Worm (Caenorhabditis elegans) whole organism, L4 larva: ENCODE data around the gene chil-17.

Source experiments
- D1046.2 ChIP-seq: fragments of 200-800 bp; sonication (Bioruptor generic); IDR thresholded peaks from 2 replicates; pipeline ENCODE4 v1.3.6; 2022; ENCODE audit warnings: missing genetic modification characterization, missing compliant biosample characterization
- F37D6.2 ChIP-seq: sonication (generic microtip); optimal IDR thresholded peaks from 2 replicates; lab custom pipeline; 2016; ENCODE audit warnings: mild to moderate bottlenecking, missing genetic modification characterization, missing compliant biosample characterization
- F44E2.7 ChIP-seq: fragments of 200-800 bp; sonication (Bioruptor generic); IDR thresholded peaks from 2 replicates; pipeline ENCODE4 v2.1.2; 2022; ENCODE audit warnings: missing genetic modification characterization, missing compliant biosample characterization
- F49E8.2 ChIP-seq: sonication (generic microtip); optimal IDR thresholded peaks from 2 replicates; lab custom pipeline; 2016; ENCODE audit warnings: missing compliant biosample characterization, mild to moderate bottlenecking, missing genetic modification characterization, borderline replicate concordance
- T26A8.4 ChIP-seq: fragments of 200-800 bp; sonication (Bioruptor generic); IDR thresholded peaks from 2 replicates; pipeline ENCODE4 v1.3.6; 2022; ENCODE audit warnings: missing genetic modification characterization, missing compliant biosample characterization
- Y75B8A.6 ChIP-seq: fragments of 200-800 bp; sonication (Bioruptor generic); IDR thresholded peaks from 2 replicates; pipeline ENCODE4 v1.3.6; 2022; ENCODE audit warnings: missing genetic modification reagents, missing genetic modification characterization, missing compliant biosample characterization
- ZK337.2 ChIP-seq: fragments of 200-800 bp; sonication (Bioruptor generic); IDR thresholded peaks from 2 replicates; pipeline ENCODE4 v1.3.6; 2022; ENCODE audit warnings: missing genetic modification reagents, missing genetic modification characterization, missing compliant biosample characterization
- ZK546.5 ChIP-seq, 2 experiments: sonication (generic microtip); optimal IDR thresholded peaks; 2 replicates each; lab custom pipeline; 2017; ENCODE audit warnings: missing biosample characterization in 2 of 2, missing genetic modification characterization in 2 of 2
- aha-1 ChIP-seq: fragments of 150-350 bp; peaks from one replicate; lab custom pipeline; 2014; ENCODE audit warnings: missing biosample characterization, missing genetic modification characterization
- arid-1 ChIP-seq: fragments of 200-800 bp; sonication (Bioruptor generic); conservative IDR thresholded peaks from 2 replicates; pipeline ENCODE4 v1.3.6; 2022; ENCODE audit warnings: missing genetic modification reagents, missing genetic modification characterization, missing compliant biosample characterization
- ceh-20 ChIP-seq: fragments of 200-800 bp; sonication (Bioruptor generic); IDR thresholded peaks from 2 replicates; pipeline ENCODE4 v1.3.6; 2022; ENCODE audit warnings: missing genetic modification reagents, missing genetic modification characterization, missing compliant biosample characterization
- ceh-28 ChIP-seq: fragments of 150-350 bp; optimal IDR thresholded peaks from 2 replicates; lab custom pipeline; 2014; ENCODE audit warnings: missing biosample characterization, missing genetic modification reagents, missing genetic modification characterization
- ceh-32 ChIP-seq: sonication (generic microtip); optimal IDR thresholded peaks from 2 replicates; lab custom pipeline; 2016; ENCODE audit warnings: mild to moderate bottlenecking, missing genetic modification characterization, missing compliant biosample characterization; ENCODE audit not compliant: poor library complexity
- ceh-62 ChIP-seq: sonication (generic microtip); optimal IDR thresholded peaks from 2 replicates; lab custom pipeline; 2017; ENCODE audit warnings: missing biosample characterization, missing genetic modification characterization
- cey-2 ChIP-seq: sonication (generic microtip); optimal IDR thresholded peaks from 3 replicates; lab custom pipeline; 2017; ENCODE audit warnings: missing genetic modification characterization, mild to moderate bottlenecking, missing compliant biosample characterization, antibody characterized with exemption, borderline replicate concordance; ENCODE audit not compliant: insufficient read depth
- ctbp-1 ChIP-seq: fragments of 200-800 bp; sonication (Bioruptor generic); IDR thresholded peaks from 2 replicates; pipeline ENCODE4 v1.3.6; 2022; ENCODE audit warnings: missing genetic modification reagents, missing genetic modification characterization, missing compliant biosample characterization
- daf-16 ChIP-seq, 3 experiments: sonication (generic microtip); optimal IDR thresholded peaks; 2 replicates each; lab custom pipeline; 2016 to 2017; ENCODE audit warnings: missing genetic modification characterization in 3 of 3, missing genetic modification reagents in 3 of 3, mild to moderate bottlenecking in 2 of 3, missing compliant biosample characterization in 2 of 3, missing biosample characterization in 1 of 3, moderate library complexity in 1 of 3
- dpl-1 ChIP-seq: fragments of 150-350 bp; optimal IDR thresholded peaks from 2 replicates; lab custom pipeline; 2014; ENCODE audit warnings: missing biosample characterization, missing genetic modification reagents, missing genetic modification characterization
- egl-27 ChIP-seq: sonication (generic microtip); optimal IDR thresholded peaks from 3 replicates; lab custom pipeline; 2017; ENCODE audit warnings: missing biosample characterization, missing genetic modification reagents, missing genetic modification characterization
- hlh-11 ChIP-seq: fragments of 200-800 bp; sonication (Bioruptor generic); optimal IDR thresholded peaks from 2 replicates; lab custom pipeline; 2018; ENCODE audit warnings: mild to moderate bottlenecking, missing genetic modification characterization, missing compliant biosample characterization
- hmg-1.1 ChIP-seq: fragments of 200-800 bp; sonication (Bioruptor generic); IDR thresholded peaks from 2 replicates; pipeline ENCODE4 v1.3.6; 2022; ENCODE audit warnings: missing genetic modification reagents, missing genetic modification characterization, missing compliant biosample characterization
- lin-15B ChIP-seq: fragments of 150-350 bp; sonication (generic microtip); optimal IDR thresholded peaks from 3 replicates; lab custom pipeline; 2014; ENCODE audit warnings: missing biosample characterization, missing genetic modification characterization
- lin-39 ChIP-seq: fragments of 150-350 bp; optimal IDR thresholded peaks from 2 replicates; lab custom pipeline; 2014; ENCODE audit warnings: missing biosample characterization, missing genetic modification reagents, missing genetic modification characterization
- lir-3 ChIP-seq: sonication (generic microtip); optimal IDR thresholded peaks from 2 replicates; lab custom pipeline; 2016; ENCODE audit warnings: mild to moderate bottlenecking, missing genetic modification characterization, missing compliant biosample characterization
- madf-5 ChIP-seq, 2 experiments: fragments of 200-800 bp; sonication (Bioruptor generic); IDR thresholded peaks; 2 replicates each; pipeline ENCODE4 v1.3.6; 2022; ENCODE audit warnings: missing compliant biosample characterization in 2 of 2, missing genetic modification characterization in 2 of 2
- madf-9 ChIP-seq: fragments of 200-800 bp; sonication (Bioruptor generic); conservative IDR thresholded peaks from 2 replicates; pipeline ENCODE4 v1.3.6; 2022; ENCODE audit warnings: missing genetic modification reagents, missing genetic modification characterization, missing compliant biosample characterization
- mdl-1 ChIP-seq, 2 experiments: fragments of 150-350 bp in 1 of 2; sonication (generic microtip) in 1 of 2; optimal IDR thresholded peaks; 2 replicates each; lab custom pipeline; 2014 to 2017; ENCODE audit warnings: missing biosample characterization in 2 of 2, missing genetic modification characterization in 2 of 2
- mes-2 ChIP-seq: sonication (generic microtip); optimal IDR thresholded peaks from 2 replicates; lab custom pipeline; 2016; ENCODE audit warnings: missing genotype, mild to moderate bottlenecking, missing genetic modification characterization, missing compliant biosample characterization; ENCODE audit not compliant: poor library complexity, severe bottlenecking
- mxl-2 ChIP-seq: fragments of 200-800 bp; sonication (Bioruptor generic); conservative IDR thresholded peaks from 2 replicates; pipeline ENCODE4 v1.3.6; 2022; ENCODE audit warnings: missing genetic modification reagents, missing genetic modification characterization, missing compliant biosample characterization
- mxl-3 ChIP-seq: fragments of 200-800 bp; sonication (Bioruptor generic); optimal IDR thresholded peaks from 2 replicates; lab custom pipeline; 2018; ENCODE audit warnings: mild to moderate bottlenecking, missing genetic modification characterization, missing compliant biosample characterization
- nhr-11 ChIP-seq: fragments of 150-350 bp; optimal IDR thresholded peaks from 2 replicates; lab custom pipeline; 2014; ENCODE audit warnings: missing biosample characterization, missing genetic modification characterization
- nhr-237 ChIP-seq: sonication (generic microtip); optimal IDR thresholded peaks from 2 replicates; lab custom pipeline; 2017; ENCODE audit warnings: missing biosample characterization, missing genetic modification characterization
- nhr-28 ChIP-seq: fragments of 150-350 bp; optimal IDR thresholded peaks from 2 replicates; lab custom pipeline; 2014; ENCODE audit warnings: missing biosample characterization, missing genetic modification characterization
- nhr-42 ChIP-seq: fragments of 200-800 bp; sonication (Bioruptor generic); IDR thresholded peaks from 2 replicates; pipeline ENCODE4 v1.3.6; 2022; ENCODE audit warnings: missing genetic modification characterization, missing compliant biosample characterization
- nhr-6 ChIP-seq: fragments of 150-350 bp; optimal IDR thresholded peaks from 2 replicates; lab custom pipeline; 2014; ENCODE audit warnings: missing biosample characterization, missing genetic modification characterization
- pha-4 ChIP-seq, 2 experiments: fragments of 150-350 bp in 1 of 2; fragments of 200-800 bp in 1 of 2; sonication (Bioruptor generic) in 1 of 2; IDR thresholded peaks in 1 of 2; optimal IDR thresholded peaks in 1 of 2; 2 replicates each; pipeline versions ENCODE4 v1.3.6 to Lab custom; 2014 to 2022; ENCODE audit warnings: missing genetic modification characterization in 2 of 2, missing genetic modification reagents in 2 of 2, missing biosample characterization in 1 of 2, missing compliant biosample characterization in 1 of 2
- php-3 ChIP-seq: fragments of 200-800 bp; sonication (Bioruptor generic); IDR thresholded peaks from 2 replicates; pipeline ENCODE4 v1.3.6; 2022; ENCODE audit warnings: missing genetic modification reagents, missing genetic modification characterization, missing compliant biosample characterization
- skn-1 ChIP-seq: fragments of 150-350 bp; optimal IDR thresholded peaks from 2 replicates; lab custom pipeline; 2014; ENCODE audit warnings: missing biosample characterization, missing genetic modification characterization
- spr-3 ChIP-seq: fragments of 200-800 bp; sonication (Bioruptor generic); optimal IDR thresholded peaks from 2 replicates; lab custom pipeline; 2018; ENCODE audit warnings: mild to moderate bottlenecking, missing genetic modification characterization, missing compliant biosample characterization
- tag-97 ChIP-seq: fragments of 200-800 bp; sonication (Bioruptor generic); IDR thresholded peaks from 2 replicates; pipeline ENCODE4 v1.3.6; 2022; ENCODE audit warnings: missing genetic modification characterization, missing compliant biosample characterization
- tra-1 ChIP-seq: fragments of 200-800 bp; sonication (Bioruptor generic); IDR thresholded peaks from 2 replicates; pipeline ENCODE4 v1.3.6; 2022; ENCODE audit warnings: missing genetic modification reagents, missing genetic modification characterization, missing compliant biosample characterization
- unc-62 ChIP-seq, 3 experiments: fragments of 150-350 bp in 1 of 3; sonication (generic microtip); optimal IDR thresholded peaks in 2 of 3; peaks in 1 of 3; 1 replicate in 1 of 3; 2 replicates in 2 of 3; lab custom pipeline; 2014 to 2017; ENCODE audit warnings: missing biosample characterization in 3 of 3, missing genetic modification characterization in 3 of 3, missing genetic modification reagents in 3 of 3, missing genotype in 1 of 3
- zag-1 ChIP-seq: fragments of 150-350 bp; optimal IDR thresholded peaks from 2 replicates; lab custom pipeline; 2014; ENCODE audit warnings: missing biosample characterization, missing genetic modification characterization
- zfp-3 ChIP-seq: fragments of 200-800 bp; sonication (Bioruptor generic); conservative IDR thresholded peaks from 2 replicates; pipeline ENCODE4 v1.3.6; 2022; ENCODE audit warnings: missing genetic modification reagents, missing genetic modification characterization, missing compliant biosample characterization
- zip-2 ChIP-seq: fragments of 150-350 bp; optimal IDR thresholded peaks from 2 replicates; lab custom pipeline; 2014; ENCODE audit warnings: missing biosample characterization, missing genetic modification characterization
- ztf-11 ChIP-seq: fragments of 150-350 bp; optimal IDR thresholded peaks from 2 replicates; lab custom pipeline; 2014; ENCODE audit warnings: missing biosample characterization, missing genetic modification characterization

Gene chil-17

ce11 chrII:9487337-9487950 is 47.5 kb upstream of the chil-17 start, which contains the start of gene T19H5.4 (continued):
- TF ChIP-seq lin-15B (tag; lab: Kevin White, UChicago) (no peak), skn-1 (tag; lab: Kevin White, UChicago) (no peak), ceh-20 (peak; percentile 65; the same call in 1 of the 2 replicates), ceh-62 (tag; lab: Kevin White, UChicago) (no peak), php-3 (peak; percentile 38; the same call in 1 of the 2 replicates), nhr-6 (tag; lab: Kevin White, UChicago) (no peak), mxl-3 (GFP tag; lab: Kevin White, UChicago) (peak; percentile 96), madf-5 (GFP tag; IDR thresholded peaks at IDR 0.05; lab: Robert Waterston, UW) (no peak), ztf-11 (tag; lab: Kevin White, UChicago) (no peak), nhr-42 (GFP tag; lab: Robert Waterston, UW) (no peak), ceh-32 (no peak), dpl-1 (GFP tag; lab: Kevin White, UChicago) (no peak), zag-1 (tag; lab: Kevin White, UChicago) (no peak), nhr-237 (tag; lab: Kevin White, UChicago) (no peak), tag-97 (no peak), cey-2 (tag; lab: Kevin White, UChicago) (no peak), nhr-28 (tag; lab: Kevin White, UChicago) (peak; percentile 78), spr-3 (GFP tag; lab: Kevin White, UChicago) (no peak), ctbp-1 (peak; percentile 52; the same call in 1 of the 2 replicates)
- TF ChIP-seq, all 104 proteins: peak for 39

DNA sequence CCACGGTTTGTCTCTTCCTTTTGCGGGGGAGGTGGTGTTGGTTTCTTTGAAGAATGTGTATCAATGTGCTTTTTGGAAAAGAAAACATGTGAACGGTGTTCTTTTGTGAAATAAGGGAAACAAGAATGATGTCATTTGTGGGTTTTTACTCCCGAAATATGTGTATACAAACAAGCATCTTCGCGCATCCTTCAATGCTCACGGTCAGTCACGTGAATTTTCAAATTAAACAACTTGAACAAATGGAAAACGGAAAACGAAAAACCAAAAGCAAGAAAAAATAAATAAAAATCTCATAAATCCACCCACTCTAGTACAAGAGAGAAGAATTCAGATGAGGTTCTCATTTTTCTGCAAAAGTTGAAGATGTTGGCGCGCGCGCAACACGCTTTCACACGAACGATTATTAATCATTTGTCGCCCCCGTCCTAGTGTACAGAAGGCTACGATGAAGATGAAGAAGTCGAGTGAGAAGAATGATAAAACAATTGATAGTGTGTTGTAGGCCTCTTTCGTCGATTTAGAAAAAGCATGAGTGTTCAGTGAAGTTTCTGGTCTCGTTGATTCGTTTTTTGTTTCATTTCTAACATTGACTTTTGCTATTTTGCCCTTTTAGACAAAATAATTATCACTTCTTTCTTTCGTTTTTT is 45.2 kb upstream of the chil-17 start:
- TF ChIP-seq pha-4 (GFP tag; IDR thresholded peaks at IDR 0.05; lab: Robert Waterston, UW) (no peak), pha-4 (tag; optimal IDR thresholded peaks at IDR 0.05; lab: Kevin White, UChicago) (peak; percentile 38), hlh-11 (tag; lab: Kevin White, UChicago) (peak; percentile 19), nhr-6 (tag; lab: Kevin White, UChicago) (no peak), unc-62 (GFP tag; optimal IDR thresholded peaks at IDR 0.05 in 1 of 2; lab: Kevin White, UChicago) (peak in 1 of 2 experiments; percentile 9), unc-62 (tag; optimal IDR thresholded peaks at IDR 0.05; lab: Kevin White, UChicago) (no peak), T26A8.4 (no peak), Y75B8A.6 (GFP tag; lab: Robert Waterston, UW) (no peak), arid-1 (GFP tag; lab: Robert Waterston, UW) (no peak), nhr-237 (tag; lab: Kevin White, UChicago) (no peak), D1046.2 (no peak), tra-1 (GFP tag; lab: Robert Waterston, UW) (no peak), madf-9 (GFP tag; lab: Robert Waterston, UW) (no peak), mdl-1 (tag; optimal IDR thresholded peaks at IDR 0.05; lab: Kevin White, UChicago) (peak in 1 of 2 experiments; percentile 37), daf-16 (GFP tag; optimal IDR thresholded peaks at IDR 0.05; lab: Kevin White, UChicago) (no peak), daf-16 (tag; optimal IDR thresholded peaks at IDR 0.05; lab: Kevin White, UChicago) (no peak), nhr-11 (tag; lab: Kevin White, UChicago) (no peak), F44E2.7 (GFP tag; lab: Robert Waterston, UW) (no peak), mes-2 (tag; lab: Kevin White, UChicago) (no peak), egl-27 (tag; lab: Kevin White, UChicago) (no peak), lir-3 (tag; lab: Kevin White, UChicago) (no peak), zfp-3 (no peak), lin-39 (tag; lab: Kevin White, UChicago) (no peak), mxl-2 (GFP tag; lab: Robert Waterston, UW) (no peak), ZK337.2 (no peak), F37D6.2 (no peak), F49E8.2 (no peak), php-3 (no peak), ceh-28 (no peak), hmg-1.1 (no peak), ZK546.5 (tag; optimal IDR thresholded peaks at IDR 0.05; lab: Kevin White, UChicago) (no peak), cey-2 (tag; lab: Kevin White, UChicago) (no peak), aha-1 (tag; lab: Kevin White, UChicago) (peak; percentile 90), mxl-3 (GFP tag; lab: Kevin White, UChicago) (peak; percentile 88), dpl-1 (GFP tag; lab: Kevin White, UChicago) (no peak), zip-2 (tag; lab: Kevin White, UChicago) (no peak)
